Fruit fly (Drosophila melanogaster): Measurements from ENCODE around the gene CG11327.

DNA sequence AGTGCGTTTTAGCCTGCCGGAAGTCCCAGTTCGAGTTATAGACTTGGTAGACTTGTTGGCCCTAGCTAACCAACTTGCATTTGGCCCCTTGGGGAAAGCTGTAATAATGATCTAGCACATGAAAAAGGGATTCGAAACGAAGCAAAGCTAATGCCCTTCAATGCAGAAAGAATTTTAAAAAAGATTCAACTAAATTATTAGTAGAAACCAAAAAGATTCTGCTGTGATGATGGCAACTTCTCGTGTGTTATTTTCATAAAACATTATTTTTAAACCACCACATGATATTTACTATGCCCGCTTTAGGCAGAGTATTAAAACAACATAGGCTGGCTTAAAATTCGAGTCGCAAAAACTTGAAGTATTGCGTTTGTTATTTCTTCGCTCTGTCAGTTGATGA is 5.5 kb upstream of the CG11327 start:
- no peak for TF ChIP-seq CG33213 (GFP tag; optimal IDR thresholded peaks at IDR 0.05)
- no peak for TF ChIP-seq CG7372 (GFP tag; IDR thresholded peaks at IDR 0.05)
- TF ChIP-seq Dref (GFP tag; IDR thresholded peaks at IDR 0.05), result no peak
- no peak for TF ChIP-seq CG12219 (GFP tag; optimal IDR thresholded peaks at IDR 0.05)
- TF ChIP-seq Oli (tag; optimal IDR thresholded peaks at IDR 0.05), result no peak

Data from whole organism, embryonic.